Worm (Caenorhabditis elegans): Measurements from ENCODE around the gene W09D6.4.

DNA sequence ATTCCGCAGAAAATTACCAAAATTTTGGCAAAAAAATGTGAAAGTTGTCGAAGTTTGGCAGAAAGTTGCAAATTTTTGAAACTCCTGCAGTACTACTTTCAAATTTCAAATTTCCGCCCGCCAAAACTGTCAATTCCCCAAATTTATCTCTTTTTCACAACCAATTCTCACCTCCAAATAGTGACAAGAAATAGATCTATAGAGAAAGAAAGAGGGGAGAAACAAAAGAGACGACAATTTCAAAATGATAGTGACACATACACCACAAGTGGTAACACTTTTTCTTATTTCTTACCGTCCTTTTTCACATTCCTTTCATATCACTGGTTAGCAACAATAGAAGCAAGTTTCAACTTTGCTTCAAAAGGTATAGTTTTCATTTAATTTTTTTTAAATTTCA is 4.4 kb downstream of the W09D6.4 start:
- TF ChIP-seq mdl-1 (tag; optimal IDR thresholded peaks at IDR 0.05) (no peak), nhr-28 (tag; optimal IDR thresholded peaks at IDR 0.05) (no peak)

All from whole organism, L3 larva.